Worm (Caenorhabditis elegans) whole organism, mixed stage, embryonic: ENCODE data around the gene srb-3.

Source experiments
- M03D4.4 ChIP-seq: sonication (generic microtip); optimal IDR thresholded peaks from 2 replicates; lab custom pipeline; 2017; ENCODE audit warnings: mild to moderate bottlenecking, missing genetic modification characterization, missing compliant biosample characterization
- bed-3 ChIP-seq: fragments of 200-800 bp; sonication (Bioruptor generic); optimal IDR thresholded peaks from 3 replicates; lab custom pipeline; 2018; ENCODE audit warnings: mild to moderate bottlenecking, missing genetic modification characterization, moderate library complexity, missing compliant biosample characterization
- blmp-1 ChIP-seq: fragments of 150-350 bp; optimal IDR thresholded peaks from 2 replicates; lab custom pipeline; 2014; ENCODE audit warnings: missing biosample characterization, missing genetic modification characterization
- ceh-39 ChIP-seq: fragments of 150-350 bp; optimal IDR thresholded peaks from 2 replicates; lab custom pipeline; 2014; ENCODE audit warnings: missing biosample characterization, missing genetic modification characterization
- ceh-43 ChIP-seq: fragments of 200-800 bp; sonication (Bioruptor generic); optimal IDR thresholded peaks from 2 replicates; lab custom pipeline; 2018; ENCODE audit warnings: mild to moderate bottlenecking, missing genetic modification characterization, moderate library complexity, missing compliant biosample characterization
- ceh-83 ChIP-seq: fragments of 200-800 bp; sonication (Bioruptor generic); optimal IDR thresholded peaks from 2 replicates; lab custom pipeline; 2018; ENCODE audit warnings: mild to moderate bottlenecking, missing genetic modification characterization, missing compliant biosample characterization
- ces-1 ChIP-seq: fragments of 150-350 bp; optimal IDR thresholded peaks from 2 replicates; lab custom pipeline; 2014; ENCODE audit warnings: missing biosample characterization, missing genetic modification reagents, missing genetic modification characterization
- cnd-1 ChIP-seq: fragments of 200-800 bp; sonication (Bioruptor generic); optimal IDR thresholded peaks from 2 replicates; lab custom pipeline; 2018; ENCODE audit warnings: mild to moderate bottlenecking, missing genetic modification characterization, missing compliant biosample characterization
- drap-1 ChIP-seq: fragments of 200-800 bp; sonication (Bioruptor generic); optimal IDR thresholded peaks from 3 replicates; lab custom pipeline; 2018; ENCODE audit warnings: mild to moderate bottlenecking, missing genetic modification characterization, missing compliant biosample characterization
- elt-1 ChIP-seq: sonication (generic microtip); optimal IDR thresholded peaks from 2 replicates; lab custom pipeline; 2017; ENCODE audit warnings: missing genetic modification characterization, mild to moderate bottlenecking, missing compliant biosample characterization, antibody characterized with exemption, moderate library complexity, borderline replicate concordance; ENCODE audit not compliant: insufficient read depth
- elt-3 ChIP-seq: fragments of 150-350 bp; optimal IDR thresholded peaks from 2 replicates; lab custom pipeline; 2014; ENCODE audit warnings: missing biosample characterization, missing genetic modification characterization
- flh-1 ChIP-seq: fragments of 200-800 bp; sonication (Bioruptor generic); optimal IDR thresholded peaks from 2 replicates; lab custom pipeline; 2018; ENCODE audit warnings: mild to moderate bottlenecking, missing genetic modification characterization, moderate library complexity, missing compliant biosample characterization
- ham-2 ChIP-seq: fragments of 200-800 bp; sonication (Bioruptor generic); optimal IDR thresholded peaks from 2 replicates; lab custom pipeline; 2018; ENCODE audit warnings: mild to moderate bottlenecking, missing genetic modification characterization, missing compliant biosample characterization
- hlh-1 ChIP-seq: fragments of 150-350 bp; optimal IDR thresholded peaks from 2 replicates; lab custom pipeline; 2014; ENCODE audit warnings: missing biosample characterization, missing genetic modification reagents, missing genetic modification characterization
- lin-13 ChIP-seq: fragments of 150-350 bp; optimal IDR thresholded peaks from 2 replicates; lab custom pipeline; 2014; ENCODE audit warnings: missing biosample characterization, missing genetic modification characterization
- lin-32 ChIP-seq: fragments of 200-800 bp; sonication (Bioruptor generic); optimal IDR thresholded peaks from 2 replicates; lab custom pipeline; 2018; ENCODE audit warnings: mild to moderate bottlenecking, missing genetic modification characterization, missing compliant biosample characterization
- lsy-2 ChIP-seq: fragments of 150-350 bp; optimal IDR thresholded peaks from 2 replicates; lab custom pipeline; 2014; ENCODE audit warnings: missing biosample characterization, missing genetic modification characterization
- mab-5 ChIP-seq: fragments of 150-350 bp; optimal IDR thresholded peaks from 2 replicates; lab custom pipeline; 2014; ENCODE audit warnings: missing biosample characterization, missing genetic modification characterization
- mep-1 ChIP-seq: fragments of 150-350 bp; optimal IDR thresholded peaks from 2 replicates; lab custom pipeline; 2017; ENCODE audit warnings: missing biosample characterization, missing genetic modification reagents, missing genetic modification characterization, inconsistent platforms
- mls-2 ChIP-seq: sonication (generic microtip); optimal IDR thresholded peaks from 2 replicates; lab custom pipeline; 2016; ENCODE audit warnings: mild to moderate bottlenecking, missing genetic modification characterization, moderate library complexity, missing compliant biosample characterization
- nhr-12 ChIP-seq: fragments of 150-350 bp; optimal IDR thresholded peaks from 2 replicates; lab custom pipeline; 2014; ENCODE audit warnings: missing biosample characterization, missing genetic modification characterization
- nhr-2 ChIP-seq: fragments of 150-350 bp; optimal IDR thresholded peaks from 2 replicates; lab custom pipeline; 2014; ENCODE audit warnings: missing biosample characterization, missing genetic modification characterization
- nhr-237 ChIP-seq: fragments of 150-350 bp; optimal IDR thresholded peaks from 2 replicates; lab custom pipeline; 2014; ENCODE audit warnings: missing biosample characterization, missing genetic modification characterization
- nhr-28 ChIP-seq: fragments of 150-350 bp; optimal IDR thresholded peaks from 2 replicates; lab custom pipeline; 2014; ENCODE audit warnings: missing biosample characterization, missing genetic modification characterization
- nhr-76 ChIP-seq: sonication (generic microtip); optimal IDR thresholded peaks from 2 replicates; lab custom pipeline; 2017; ENCODE audit warnings: missing biosample characterization, missing genetic modification characterization
- pha-4 ChIP-seq: fragments of 150-350 bp; optimal IDR thresholded peaks from 2 replicates; lab custom pipeline; 2018; ENCODE audit warnings: missing biosample characterization, missing genetic modification reagents, missing genetic modification characterization
- sem-2 ChIP-seq: fragments of 200-800 bp; sonication (Bioruptor generic); optimal IDR thresholded peaks from 2 replicates; lab custom pipeline; 2018; ENCODE audit warnings: mild to moderate bottlenecking, missing genetic modification characterization, missing compliant biosample characterization
- snpc-4 ChIP-seq: fragments of 150-350 bp; optimal IDR thresholded peaks from 2 replicates; lab custom pipeline; 2014; ENCODE audit warnings: missing biosample characterization, missing genetic modification characterization
- sptf-1 ChIP-seq: sonication (generic microtip); optimal IDR thresholded peaks from 2 replicates; lab custom pipeline; 2017; ENCODE audit warnings: mild to moderate bottlenecking, missing genetic modification characterization, moderate library complexity, missing compliant biosample characterization
- tbx-8 ChIP-seq: fragments of 200-800 bp; sonication (Bioruptor generic); optimal IDR thresholded peaks from 2 replicates; lab custom pipeline; 2018; ENCODE audit warnings: mild to moderate bottlenecking, missing genetic modification characterization, moderate library complexity, missing compliant biosample characterization
- unc-120 ChIP-seq: sonication (generic microtip); optimal IDR thresholded peaks from 2 replicates; lab custom pipeline; 2017; ENCODE audit warnings: missing genetic modification characterization, missing compliant biosample characterization; ENCODE audit not compliant: poor library complexity, severe bottlenecking
- unc-39 ChIP-seq: fragments of 150-350 bp; optimal IDR thresholded peaks from 2 replicates; lab custom pipeline; 2014; ENCODE audit warnings: missing biosample characterization, missing genetic modification characterization
- unc-62 ChIP-seq: fragments of 150-350 bp; optimal IDR thresholded peaks from 2 replicates; lab custom pipeline; 2014; ENCODE audit warnings: missing biosample characterization, missing genetic modification reagents, missing genetic modification characterization
- zip-8 ChIP-seq: fragments of 150-350 bp; optimal IDR thresholded peaks from 2 replicates; lab custom pipeline; 2014; ENCODE audit warnings: missing biosample characterization, missing genetic modification characterization
- ztf-11 ChIP-seq: fragments of 150-350 bp; optimal IDR thresholded peaks from 2 replicates; lab custom pipeline; 2014; ENCODE audit warnings: missing biosample characterization, missing genetic modification characterization

The srb-3 gene

DNA sequence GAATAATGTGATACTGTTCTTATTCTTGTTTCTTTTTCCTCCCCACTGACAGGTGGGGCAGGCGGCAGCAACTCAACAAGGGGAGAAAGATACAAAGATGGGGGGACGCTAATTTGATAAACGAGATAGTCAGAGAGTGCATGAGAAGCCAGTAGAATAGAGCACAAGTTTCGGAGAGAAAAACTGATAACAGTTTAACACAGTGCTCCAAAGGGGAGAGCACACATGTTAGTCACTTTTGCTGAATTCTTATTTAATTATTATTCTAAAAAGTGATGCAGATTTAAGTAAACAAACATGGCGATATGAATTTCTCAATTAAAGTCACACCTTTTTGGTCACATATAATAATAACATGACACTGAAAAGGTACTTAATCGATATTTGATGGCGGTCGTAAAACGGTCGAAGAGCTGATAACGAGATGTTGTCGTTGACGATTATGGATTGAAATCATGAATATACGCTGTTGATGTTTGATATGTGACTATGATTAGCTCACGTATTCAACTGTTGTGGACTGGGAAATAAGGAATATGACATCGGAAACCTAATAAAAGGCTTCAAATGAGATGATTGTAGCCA is 19.4 kb upstream of the srb-3 start:
- TF ChIP-seq nhr-237 (tag; lab: Kevin White, UChicago) (no peak), mep-1 (tag; lab: Kevin White, UChicago) (no peak), M03D4.4 (no peak), cnd-1 (tag; lab: Kevin White, UChicago) (no peak), nhr-76 (tag; lab: Kevin White, UChicago) (no peak), nhr-28 (tag; lab: Kevin White, UChicago) (no peak), bed-3 (GFP tag; lab: Kevin White, UChicago) (no peak), drap-1 (GFP tag; lab: Kevin White, UChicago) (no peak)

DNA sequence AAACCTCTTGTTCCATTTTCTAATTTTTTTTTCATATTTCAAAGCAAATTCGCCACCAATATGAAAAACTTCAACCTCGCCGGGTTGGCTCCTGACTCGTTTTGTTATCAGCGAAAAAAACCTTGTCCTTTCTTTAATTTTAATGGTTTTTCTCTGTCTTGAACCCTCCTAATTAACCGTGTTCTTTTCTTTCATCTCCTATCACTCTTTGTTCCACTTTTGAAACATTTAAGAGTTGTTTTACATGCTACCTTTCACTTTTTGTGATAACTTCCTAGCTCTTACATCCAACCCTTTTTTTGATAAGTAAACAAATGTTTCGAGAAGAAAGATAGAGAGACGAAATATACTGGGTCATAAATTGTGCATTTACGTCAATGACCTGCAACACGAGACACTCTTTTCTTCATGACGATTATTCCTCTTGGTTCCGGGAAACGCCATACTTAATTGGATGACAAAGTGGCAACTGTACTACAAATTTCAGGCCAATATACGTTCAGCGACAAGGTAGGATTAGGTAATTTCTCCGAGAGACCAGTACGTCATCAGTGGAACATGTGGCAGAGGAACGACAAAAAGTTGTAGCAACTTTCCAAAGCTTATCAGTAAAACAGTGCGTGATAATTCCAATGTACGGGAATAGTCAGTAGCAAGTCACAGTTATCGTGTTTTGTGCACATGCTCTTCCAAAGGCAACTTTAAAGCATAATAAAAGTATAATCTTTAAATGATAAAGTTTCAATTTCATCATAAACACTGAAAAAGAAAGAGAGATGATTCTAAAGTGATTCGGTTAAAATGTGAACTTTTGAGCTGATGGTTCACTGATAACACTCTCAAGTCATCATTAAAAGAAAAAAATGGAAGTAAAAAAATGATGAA is 18.3 kb upstream of the srb-3 start:
- TF ChIP-seq flh-1 (GFP tag; lab: Kevin White, UChicago) (no peak), mep-1 (tag; lab: Kevin White, UChicago) (no peak), nhr-28 (tag; lab: Kevin White, UChicago) (no peak), nhr-12 (no peak), pha-4 (tag; lab: Kevin White, UChicago) (no peak), sem-2 (GFP tag; lab: Kevin White, UChicago) (no peak), ceh-83 (GFP tag; lab: Kevin White, UChicago) (no peak), M03D4.4 (no peak)

DNA sequence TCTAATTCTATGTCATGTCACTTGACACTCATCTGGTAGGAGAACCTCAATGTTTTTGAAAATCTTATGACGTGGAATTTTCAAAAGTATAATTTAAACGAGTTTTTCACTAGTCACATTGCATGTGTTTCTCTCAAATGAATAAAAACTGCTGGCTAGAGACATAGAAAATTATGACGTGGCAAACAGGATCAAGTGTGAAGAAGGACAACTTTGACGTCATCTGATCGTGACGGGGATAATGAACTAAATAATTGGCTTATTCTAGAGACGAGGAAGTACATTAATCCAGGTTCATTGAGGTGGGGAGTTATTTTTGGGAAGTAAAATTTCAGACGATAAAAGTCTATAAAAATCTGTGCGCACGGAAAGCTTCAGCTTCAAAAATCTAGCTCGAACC is 16.6 kb upstream of the srb-3 start:
- TF ChIP-seq lin-32 (GFP tag; lab: Kevin White, UChicago) (no peak), drap-1 (GFP tag; lab: Kevin White, UChicago) (no peak), blmp-1 (tag; lab: Kevin White, UChicago) (no peak), snpc-4 (tag; lab: Kevin White, UChicago) (no peak), tbx-8 (no peak), unc-39 (no peak)

DNA sequence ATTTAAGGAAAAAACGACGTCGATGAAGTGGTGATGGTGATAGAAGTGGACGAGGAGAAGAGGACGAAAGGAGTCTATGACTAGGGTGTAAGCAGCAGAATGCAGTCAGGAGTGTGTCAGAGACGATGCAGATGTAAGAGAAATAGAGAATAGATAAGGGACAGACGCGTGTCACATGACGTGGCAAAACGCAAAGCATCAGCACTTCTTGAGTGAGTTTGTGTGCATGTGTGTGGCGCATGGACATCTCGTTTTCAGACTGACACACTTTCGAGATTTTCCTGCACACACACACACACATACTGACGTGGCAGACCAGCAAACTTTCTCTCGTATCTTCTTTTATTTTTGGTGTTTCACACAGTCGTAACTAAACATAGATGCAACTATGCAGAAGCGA is 15.8 kb upstream of the srb-3 start:
- TF ChIP-seq ham-2 (GFP tag; lab: Kevin White, UChicago) (no peak), unc-39 (no peak), unc-62 (peak; percentile 52), nhr-12 (no peak), hlh-1 (tag; lab: Kevin White, UChicago) (peak; percentile 90), nhr-237 (tag; lab: Kevin White, UChicago) (no peak), lsy-2 (tag; lab: Kevin White, UChicago) (no peak), ceh-43 (GFP tag; lab: Kevin White, UChicago) (no peak), elt-1 (no peak), cnd-1 (tag; lab: Kevin White, UChicago) (no peak), unc-120 (tag; lab: Kevin White, UChicago) (no peak), ceh-83 (GFP tag; lab: Kevin White, UChicago) (no peak)

DNA sequence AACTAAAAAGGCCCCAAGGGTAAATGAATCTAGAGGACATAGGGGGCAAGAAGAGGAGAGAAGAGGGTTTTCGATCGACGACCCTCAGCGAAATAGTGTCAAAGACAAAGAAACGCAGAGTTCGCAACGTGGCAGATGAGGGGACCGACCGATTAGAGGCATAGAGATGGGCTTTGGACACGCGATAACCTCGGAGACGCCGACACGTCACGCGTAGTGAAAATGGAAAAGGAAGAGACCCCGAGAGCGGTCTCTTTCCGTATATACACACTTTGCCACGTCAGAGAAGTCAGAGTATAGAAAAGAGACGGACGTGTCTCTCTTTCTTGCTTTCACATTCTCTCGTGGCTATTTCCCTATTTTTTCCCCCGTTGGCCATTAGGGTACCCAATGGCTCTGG is 14.9 kb upstream of the srb-3 start:
- TF ChIP-seq ces-1, result peak; percentile 71
- no peak for TF ChIP-seq pha-4 (tag; lab: Kevin White, UChicago)
- no peak for TF ChIP-seq nhr-237 (tag; lab: Kevin White, UChicago)
- peak; percentile 76 for TF ChIP-seq elt-1
- no peak for TF ChIP-seq nhr-12
- TF ChIP-seq cnd-1 (tag; lab: Kevin White, UChicago), result peak; percentile 64
- peak; percentile 55 for TF ChIP-seq mep-1 (tag; lab: Kevin White, UChicago)
- TF ChIP-seq bed-3 (GFP tag; lab: Kevin White, UChicago), result no peak
- no peak for TF ChIP-seq ceh-43 (GFP tag; lab: Kevin White, UChicago)
- no peak for TF ChIP-seq lin-32 (GFP tag; lab: Kevin White, UChicago)
- TF ChIP-seq snpc-4 (tag; lab: Kevin White, UChicago), result no peak
- TF ChIP-seq ham-2 (GFP tag; lab: Kevin White, UChicago), result peak; percentile 35
- peak; percentile 34 for TF ChIP-seq ztf-11 (tag; lab: Kevin White, UChicago)
- TF ChIP-seq sptf-1 (tag; lab: Kevin White, UChicago), result peak; percentile 48
- peak; percentile 80 for TF ChIP-seq unc-120 (tag; lab: Kevin White, UChicago)
- TF ChIP-seq elt-3 (tag; lab: Kevin White, UChicago), result peak; percentile 58
- TF ChIP-seq mls-2 (tag; lab: Kevin White, UChicago), result peak; percentile 57
- TF ChIP-seq nhr-2 (tag; lab: Kevin White, UChicago), result peak; percentile 75
- no peak for TF ChIP-seq ceh-39 (tag; lab: Kevin White, UChicago)
- no peak for TF ChIP-seq lin-13 (tag; lab: Kevin White, UChicago)
- TF ChIP-seq sem-2 (GFP tag; lab: Kevin White, UChicago), result no peak
- peak; percentile 40 for TF ChIP-seq hlh-1 (tag; lab: Kevin White, UChicago)
- TF ChIP-seq nhr-28 (tag; lab: Kevin White, UChicago), result no peak
- peak; percentile 75 for TF ChIP-seq unc-62
- no peak for TF ChIP-seq tbx-8
- no peak for TF ChIP-seq mab-5
- TF ChIP-seq drap-1 (GFP tag; lab: Kevin White, UChicago), result peak; percentile 71
- TF ChIP-seq lsy-2 (tag; lab: Kevin White, UChicago), result peak; percentile 17
- TF ChIP-seq nhr-76 (tag; lab: Kevin White, UChicago), result no peak
- no peak for TF ChIP-seq zip-8 (tag; lab: Kevin White, UChicago)
- TF ChIP-seq unc-39, result no peak
- no peak for TF ChIP-seq blmp-1 (tag; lab: Kevin White, UChicago)
- TF ChIP-seq M03D4.4, result no peak
- no peak for TF ChIP-seq flh-1 (GFP tag; lab: Kevin White, UChicago)
- no peak for TF ChIP-seq ceh-83 (GFP tag; lab: Kevin White, UChicago)
